Fruit fly (Drosophila melanogaster) whole organism, embryonic: ENCODE data around the gene CG9288.

Source experiments
- CG10267 ChIP-seq: fragments of 200-800 bp; sonication (Bioruptor generic); optimal IDR thresholded peaks from 2 replicates; lab custom pipeline; 2018; ENCODE audit warnings: missing biosample characterization, mild to moderate bottlenecking, missing genetic modification characterization, moderate library complexity
- CG31441 ChIP-seq: fragments of 200-800 bp; sonication (Bioruptor generic); IDR thresholded peaks from 2 replicates; pipeline ENCODE4 v1.3.6; 2022; ENCODE audit warnings: missing biosample characterization, missing genetic modification characterization
- fd96Cb ChIP-seq: fragments of 200-800 bp; sonication (Bioruptor generic); optimal IDR thresholded peaks from 2 replicates; lab custom pipeline; 2018; ENCODE audit warnings: missing biosample characterization, mild to moderate bottlenecking, missing genetic modification characterization, moderate library complexity

DNA sequence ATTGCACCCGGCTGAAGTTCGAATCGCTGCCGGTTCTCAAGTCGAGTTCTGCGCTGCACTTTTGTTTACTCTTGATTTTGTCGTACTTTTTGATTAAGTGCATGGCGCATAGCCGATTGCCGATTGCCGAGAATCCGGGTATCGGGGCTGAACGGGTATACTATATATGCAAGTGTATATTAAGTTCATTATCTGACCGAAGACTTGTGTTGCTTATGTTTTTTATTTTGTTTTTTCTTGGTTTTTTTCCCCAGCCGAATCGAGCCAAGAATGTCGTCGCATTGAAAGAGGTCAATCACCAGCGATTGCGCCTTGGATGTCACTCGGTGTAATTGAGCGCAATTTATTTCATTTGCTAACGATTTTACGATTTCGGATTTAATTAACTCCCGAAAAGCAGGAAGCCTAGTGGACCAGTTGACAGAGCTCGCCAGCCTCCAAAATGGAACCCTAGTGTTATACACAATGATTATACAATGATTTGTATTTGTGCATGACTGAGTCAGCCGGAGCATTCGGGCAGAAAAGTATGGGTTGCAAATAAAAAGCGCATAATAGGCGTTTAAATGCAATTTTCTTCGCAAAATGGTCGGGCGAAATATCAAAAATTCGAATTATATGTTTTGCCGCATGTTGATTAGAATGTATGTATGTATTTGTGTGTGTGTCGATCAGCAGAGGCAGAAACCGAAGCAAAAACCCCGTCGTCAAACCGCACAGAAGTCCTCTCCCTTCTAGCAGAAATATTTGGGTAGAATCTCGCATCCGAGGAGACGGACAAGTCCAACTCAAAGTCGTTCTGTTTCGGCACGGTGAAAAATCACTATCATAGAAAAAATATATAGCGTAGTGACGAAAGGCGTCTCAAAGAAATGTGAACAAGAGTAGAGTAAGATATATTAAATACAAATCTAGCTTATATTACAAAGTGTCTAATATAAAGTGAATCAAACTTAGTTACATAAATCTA, 48.8 kb downstream of the CG9288 start, which contains the start of gene Mst87F:
- no peak for TF ChIP-seq CG31441 (GFP tag; lab: Robert Waterston, UW)
- TF ChIP-seq CG10267 (tag; lab: Kevin White, UChicago) = no peak
- no peak for TF ChIP-seq fd96Cb (tag; lab: Kevin White, UChicago)
